Fruit fly (Drosophila melanogaster): ENCODE data around the gene CG42324.

The CG42324 gene

dm6 chr3L:3514020-3514419 lies 41.8 kb downstream of the CG42324 start:
- TF ChIP-seq Myc (optimal IDR thresholded peaks at IDR 0.05) (no peak), CG9705 (GFP tag; optimal IDR thresholded peaks at IDR 0.05) (peak; percentile 46), dl (GFP tag; optimal IDR thresholded peaks at IDR 0.05; ENCODE audit: insufficient read depth in 1 of 2, partially characterized antibody in 2 of 2) (no peak), brk (GFP tag; optimal IDR thresholded peaks at IDR 0.05) (peak; percentile 42), Mio (GFP tag; optimal IDR thresholded peaks at IDR 0.05) (no peak), Sp1 (GFP tag; optimal IDR thresholded peaks at IDR 0.05) (peak; percentile 87), foxo (GFP tag; optimal IDR thresholded peaks at IDR 0.05) (peak in 1 of 2 experiments; percentile 77), Vsx2 (GFP tag; optimal IDR thresholded peaks at IDR 0.05; ENCODE audit: partially characterized antibody) (no peak), Abd-B (GFP tag; optimal IDR thresholded peaks at IDR 0.05) (no peak), OdsH (GFP tag; optimal IDR thresholded peaks at IDR 0.05) (peak; percentile 78), psq (GFP tag; optimal IDR thresholded peaks at IDR 0.05) (peak; percentile 68), rgr (GFP tag; optimal IDR thresholded peaks at IDR 0.05) (peak; percentile 75), tai (GFP tag; optimal IDR thresholded peaks at IDR 0.05) (peak; percentile 31), usp (GFP tag; optimal IDR thresholded peaks at IDR 0.05) (no peak), Dif (GFP tag; optimal IDR thresholded peaks at IDR 0.05; ENCODE audit: partially characterized antibody) (no peak), dmrt93B (GFP tag; optimal IDR thresholded peaks at IDR 0.05) (peak; percentile 65), Rel (GFP tag; optimal IDR thresholded peaks at IDR 0.05) (peak; percentile 60), Rel (tag; optimal IDR thresholded peaks at IDR 0.05) (no peak), ey (GFP tag; optimal IDR thresholded peaks at IDR 0.05) (peak; percentile 78), fru (GFP tag; optimal IDR thresholded peaks at IDR 0.05) (peak; percentile 92), br (GFP tag; optimal IDR thresholded peaks at IDR 0.05) (peak; percentile 73), dsf (GFP tag; optimal IDR thresholded peaks at IDR 0.05; ENCODE audit: borderline replicate concordance) (no peak), woc (GFP tag; optimal IDR thresholded peaks at IDR 0.05) (peak; percentile 93), jim (GFP tag; optimal IDR thresholded peaks at IDR 0.05) (no peak), CG32264 (GFP tag; optimal IDR thresholded peaks at IDR 0.05) (peak; percentile 46), Hr83 (GFP tag; optimal IDR thresholded peaks at IDR 0.05; ENCODE audit: poor library complexity, severe bottlenecking) (no peak), CrebA (GFP tag; optimal IDR thresholded peaks at IDR 0.05; ENCODE audit: borderline replicate concordance) (peak; percentile 62), pan (optimal IDR thresholded peaks at IDR 0.05) (no peak), Hnf4 (GFP tag; optimal IDR thresholded peaks at IDR 0.05) (peak; percentile 38), sage (GFP tag; optimal IDR thresholded peaks at IDR 0.05) (peak; percentile 83), HLH106 (tag; optimal IDR thresholded peaks at IDR 0.05) (peak; percentile 79), h (GFP tag; optimal IDR thresholded peaks at IDR 0.05) (peak; percentile 87)

DNA sequence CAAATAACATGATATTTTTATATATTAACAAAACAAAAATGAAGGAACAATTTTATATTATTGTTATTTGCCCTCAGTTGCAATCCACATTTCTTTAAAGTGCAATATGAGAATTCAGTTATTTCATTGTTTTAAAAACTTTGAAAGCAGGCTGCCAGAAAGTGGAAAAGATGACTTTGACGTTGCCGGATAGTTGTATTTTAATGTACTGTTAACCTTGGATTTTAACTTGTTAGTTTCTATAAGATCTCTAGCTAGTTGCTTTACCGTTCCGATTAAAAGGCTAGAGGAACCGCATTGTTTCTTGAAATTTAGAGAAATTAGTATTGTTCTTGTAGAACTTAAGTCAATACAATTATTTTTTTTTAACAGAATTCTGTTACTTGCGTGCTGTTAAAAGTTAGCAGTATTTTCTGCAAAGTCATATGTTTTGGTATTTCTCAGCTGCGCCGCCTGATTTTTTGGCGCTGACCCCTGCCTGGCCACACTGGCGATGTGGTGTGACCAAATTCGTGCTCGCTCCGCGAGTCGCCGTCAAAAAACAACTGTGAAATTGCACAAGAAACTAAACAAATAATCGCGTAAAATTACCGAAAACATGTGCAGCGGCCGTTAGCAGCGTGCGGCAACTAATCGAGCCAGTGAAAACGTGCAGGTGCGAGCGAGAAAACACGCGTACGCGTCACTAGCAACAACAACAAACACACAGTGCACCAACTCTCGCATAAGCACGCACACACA lies 43.2 kb downstream of the CG42324 start, which contains the start of gene Eip63E:
Eip63E (plus strand) TSS at position 472 of the 741 bp plus-strand sequence.
- no peak for TF ChIP-seq psq (GFP tag; optimal IDR thresholded peaks at IDR 0.05)
- TF ChIP-seq OdsH (GFP tag; optimal IDR thresholded peaks at IDR 0.05), result no peak
- peak; percentile 8 for TF ChIP-seq HLH106 (tag; optimal IDR thresholded peaks at IDR 0.05)
- no peak for TF ChIP-seq br (GFP tag; optimal IDR thresholded peaks at IDR 0.05)
- no peak for TF ChIP-seq CG9705 (GFP tag; optimal IDR thresholded peaks at IDR 0.05)
- TF ChIP-seq sage (GFP tag; optimal IDR thresholded peaks at IDR 0.05), result no peak
- TF ChIP-seq usp (GFP tag; optimal IDR thresholded peaks at IDR 0.05), result no peak
- TF ChIP-seq Dif (GFP tag; optimal IDR thresholded peaks at IDR 0.05; ENCODE audit: partially characterized antibody), result no peak
- no peak for TF ChIP-seq Myc (optimal IDR thresholded peaks at IDR 0.05)
- TF ChIP-seq lola (GFP tag; optimal IDR thresholded peaks at IDR 0.05), result no peak
- TF ChIP-seq N (GFP tag; optimal IDR thresholded peaks at IDR 0.05), result peak; percentile 37
- TF ChIP-seq Abd-B (GFP tag; optimal IDR thresholded peaks at IDR 0.05), result no peak
- no peak for TF ChIP-seq CG32264 (GFP tag; optimal IDR thresholded peaks at IDR 0.05)
- no peak for TF ChIP-seq ey (GFP tag; optimal IDR thresholded peaks at IDR 0.05)
- no peak for TF ChIP-seq sv (GFP tag; optimal IDR thresholded peaks at IDR 0.05)
- TF ChIP-seq Sp1 (GFP tag; optimal IDR thresholded peaks at IDR 0.05), result peak; percentile 58
- TF ChIP-seq Hr78 (GFP tag; optimal IDR thresholded peaks at IDR 0.05), result no peak
- TF ChIP-seq Mio (GFP tag; optimal IDR thresholded peaks at IDR 0.05), result no peak
- no peak for TF ChIP-seq dsf (GFP tag; optimal IDR thresholded peaks at IDR 0.05; ENCODE audit: borderline replicate concordance)
- no peak for TF ChIP-seq brk (GFP tag; optimal IDR thresholded peaks at IDR 0.05)
- TF ChIP-seq tai (GFP tag; optimal IDR thresholded peaks at IDR 0.05), result no peak
- peak; percentile 8 for TF ChIP-seq Hnf4 (GFP tag; optimal IDR thresholded peaks at IDR 0.05)
- TF ChIP-seq GATAd (GFP tag; optimal IDR thresholded peaks at IDR 0.05), result no peak
- TF ChIP-seq h (GFP tag; optimal IDR thresholded peaks at IDR 0.05), result peak; percentile 10
- TF ChIP-seq dmrt93B (GFP tag; optimal IDR thresholded peaks at IDR 0.05), result no peak
- no peak for TF ChIP-seq Dfd (GFP tag; optimal IDR thresholded peaks at IDR 0.05)
- TF ChIP-seq rgr (GFP tag; optimal IDR thresholded peaks at IDR 0.05), result no peak
- TF ChIP-seq woc (GFP tag; optimal IDR thresholded peaks at IDR 0.05), result no peak
- no peak for TF ChIP-seq Rel (GFP tag; optimal IDR thresholded peaks at IDR 0.05)
- TF ChIP-seq Rel (tag; optimal IDR thresholded peaks at IDR 0.05), result peak; percentile 59
- TF ChIP-seq Jra (GFP tag; optimal IDR thresholded peaks at IDR 0.05), result no peak
- TF ChIP-seq jim (GFP tag; optimal IDR thresholded peaks at IDR 0.05), result no peak
- no peak for TF ChIP-seq dl (GFP tag; optimal IDR thresholded peaks at IDR 0.05; ENCODE audit: insufficient read depth in 1 of 2, partially characterized antibody in 2 of 2)
- no peak for TF ChIP-seq fru (GFP tag; optimal IDR thresholded peaks at IDR 0.05)
- TF ChIP-seq CrebA (GFP tag; optimal IDR thresholded peaks at IDR 0.05; ENCODE audit: borderline replicate concordance), result no peak
- no peak for TF ChIP-seq Hr83 (GFP tag; optimal IDR thresholded peaks at IDR 0.05; ENCODE audit: poor library complexity, severe bottlenecking)
- TF ChIP-seq Vsx2 (GFP tag; optimal IDR thresholded peaks at IDR 0.05; ENCODE audit: partially characterized antibody), result no peak
- TF ChIP-seq foxo (GFP tag; optimal IDR thresholded peaks at IDR 0.05), result peak in 1 of 2 experiments; percentile 34
- no peak for TF ChIP-seq pan (optimal IDR thresholded peaks at IDR 0.05)
